Fruit fly (Drosophila melanogaster) whole organism, embryonic: ENCODE results near the gene Arc42.

Experiments
- Atf-2 ChIP-seq: fragments of 200-800 bp; sonication (Bioruptor generic); optimal IDR thresholded peaks from 2 replicates; lab custom pipeline; 2016; ENCODE audit warnings: missing biosample characterization, missing genetic modification characterization
- CG10462 ChIP-seq: fragments of 200-800 bp; sonication (Bioruptor generic); optimal IDR thresholded peaks from 2 replicates; lab custom pipeline; 2016; ENCODE audit warnings: missing biosample characterization, missing genetic modification characterization
- CG12219 ChIP-seq: fragments of 200-800 bp; sonication (Bioruptor generic); optimal IDR thresholded peaks from 3 replicates; lab custom pipeline; 2018; ENCODE audit warnings: missing biosample characterization, mild to moderate bottlenecking, missing genetic modification characterization
- CG12744 ChIP-seq: fragments of 200-800 bp; sonication (Bioruptor generic); optimal IDR thresholded peaks from 2 replicates; lab custom pipeline; 2016; ENCODE audit warnings: missing biosample characterization, missing genetic modification characterization
- CG14441 ChIP-seq: fragments of 200-800 bp; sonication (Bioruptor generic); IDR thresholded peaks from 2 replicates; pipeline ENCODE4 v1.3.6; 2022; ENCODE audit warnings: missing biosample characterization, missing genetic modification characterization
- CG15601 ChIP-seq: fragments of 200-800 bp; sonication (Bioruptor generic); optimal IDR thresholded peaks from 3 replicates; lab custom pipeline; 2019; ENCODE audit warnings: missing biosample characterization, mild to moderate bottlenecking, missing genetic modification characterization, moderate library complexity
- CG1603 ChIP-seq: fragments of 200-800 bp; sonication (Bioruptor generic); optimal IDR thresholded peaks from 2 replicates; lab custom pipeline; 2019; ENCODE audit warnings: missing biosample characterization, mild to moderate bottlenecking, missing genetic modification characterization, moderate library complexity
- CG16815 ChIP-seq: fragments of 200-800 bp; sonication (Bioruptor generic); optimal IDR thresholded peaks from 3 replicates; lab custom pipeline; 2017; ENCODE audit warnings: missing biosample characterization, mild to moderate bottlenecking, missing genetic modification characterization
- CG17568 ChIP-seq: fragments of 200-800 bp; sonication (Bioruptor generic); optimal IDR thresholded peaks from 2 replicates; lab custom pipeline; 2018; ENCODE audit warnings: missing biosample characterization, mild to moderate bottlenecking, missing genetic modification characterization, moderate library complexity
- CG18262 ChIP-seq: fragments of 200-800 bp; optimal IDR thresholded peaks from 3 replicates; lab custom pipeline; 2019; ENCODE audit warnings: missing biosample characterization, mild to moderate bottlenecking, missing genetic modification characterization, moderate library complexity
- CG33557 ChIP-seq: fragments of 200-800 bp; sonication (Bioruptor generic); optimal IDR thresholded peaks from 2 replicates; lab custom pipeline; 2019; ENCODE audit warnings: missing biosample characterization, mild to moderate bottlenecking, missing genetic modification characterization, moderate library complexity
- CG4820 ChIP-seq: fragments of 200-800 bp; sonication (Bioruptor generic); optimal IDR thresholded peaks from 3 replicates; lab custom pipeline; 2016; ENCODE audit warnings: missing biosample characterization, missing genetic modification characterization
- CG6813 ChIP-seq: fragments of 200-800 bp; sonication (Bioruptor generic); optimal IDR thresholded peaks from 2 replicates; lab custom pipeline; 2017; ENCODE audit warnings: missing biosample characterization, missing genetic modification characterization, mild to moderate bottlenecking, moderate library complexity, missing genetic modification reagents
- CG7271 ChIP-seq: fragments of 200-800 bp; sonication (Bioruptor generic); optimal IDR thresholded peaks from 2 replicates; lab custom pipeline; 2018; ENCODE audit warnings: missing biosample characterization, mild to moderate bottlenecking, missing genetic modification characterization, moderate library complexity
- CG7839 ChIP-seq: fragments of 200-800 bp; sonication (Bioruptor generic); optimal IDR thresholded peaks from 3 replicates; lab custom pipeline; 2018; ENCODE audit warnings: missing biosample characterization, mild to moderate bottlenecking, missing genetic modification characterization, moderate library complexity
- CG8089 ChIP-seq: fragments of 200-800 bp; sonication (Bioruptor generic); optimal IDR thresholded peaks from 3 replicates; lab custom pipeline; 2016; ENCODE audit warnings: missing biosample characterization, missing genetic modification characterization
- CG8290 ChIP-seq, 3 experiments: fragments of 200-800 bp; sonication (Bioruptor generic); optimal IDR thresholded peaks; 2 replicates each; lab custom pipeline; 2016 to 2019; ENCODE audit warnings: missing biosample characterization in 3 of 3, missing genetic modification characterization in 3 of 3, mild to moderate bottlenecking in 2 of 3, moderate library complexity in 1 of 3
- CG9215 ChIP-seq: fragments of 200-800 bp; sonication (Bioruptor generic); IDR thresholded peaks from 2 replicates; pipeline ENCODE4 v1.3.6; 2022; ENCODE audit warnings: missing biosample characterization, missing genetic modification characterization
- CG9609 ChIP-seq: fragments of 200-800 bp; sonication (Bioruptor generic); optimal IDR thresholded peaks from 3 replicates; lab custom pipeline; 2016; ENCODE audit warnings: missing biosample characterization, missing genetic modification characterization
- CHES-1-like ChIP-seq: fragments of 200-800 bp; sonication (Bioruptor generic); optimal IDR thresholded peaks from 2 replicates; lab custom pipeline; 2016; ENCODE audit warnings: missing biosample characterization, missing genetic modification characterization
- Camta ChIP-seq: fragments of 200-800 bp; sonication (Bioruptor generic); optimal IDR thresholded peaks from 2 replicates; lab custom pipeline; 2016; ENCODE audit warnings: missing biosample characterization, missing genetic modification characterization
- D ChIP-seq, 2 experiments: fragments of 200-800 bp in 1 of 2; fragments of >200 bp in 1 of 2; sonication (Bioruptor generic) in 1 of 2; optimal IDR thresholded peaks; 2 replicates in 1 of 2; 3 replicates in 1 of 2; lab custom pipeline; 2017; ENCODE audit warnings: mild to moderate bottlenecking in 1 of 2, missing biosample characterization in 1 of 2, missing genetic modification characterization in 1 of 2, missing genetic modification reagents in 1 of 2
- Deaf1 ChIP-seq: fragments of 200-800 bp; optimal IDR thresholded peaks from 3 replicates; lab custom pipeline; 2019; ENCODE audit warnings: missing biosample characterization, mild to moderate bottlenecking, missing genetic modification characterization, moderate library complexity
- E2f2 ChIP-seq: fragments of 200-800 bp; sonication (Bioruptor generic); IDR thresholded peaks from 2 replicates; pipeline ENCODE4 v1.3.6; 2022; ENCODE audit warnings: missing biosample characterization, missing genetic modification characterization
- Eip74EF ChIP-seq, 2 experiments: fragments of 200-800 bp in 1 of 2; fragments of >200 bp in 1 of 2; sonication (Bioruptor generic) in 1 of 2; optimal IDR thresholded peaks; 2 replicates each; lab custom pipeline; 2017 to 2019; ENCODE audit warnings: missing biosample characterization in 2 of 2, missing genetic modification characterization in 2 of 2, mild to moderate bottlenecking in 1 of 2, moderate library complexity in 1 of 2
- Elba2 ChIP-seq: fragments of 200-800 bp; sonication (Bioruptor generic); optimal IDR thresholded peaks from 3 replicates; lab custom pipeline; 2016; ENCODE audit warnings: missing biosample characterization, missing genetic modification characterization
- Fer3 ChIP-seq: fragments of 200-800 bp; sonication (Bioruptor generic); optimal IDR thresholded peaks from 2 replicates; lab custom pipeline; 2018; ENCODE audit warnings: missing biosample characterization, mild to moderate bottlenecking, missing genetic modification characterization, moderate library complexity
- Gug ChIP-seq: fragments of 200-800 bp; sonication (Bioruptor generic); IDR thresholded peaks from 4 replicates; pipeline ENCODE4 v1.3.6; 2022; ENCODE audit warnings: missing biosample characterization, missing genetic modification characterization
- Hand ChIP-seq: fragments of 200-800 bp; sonication (Bioruptor generic); optimal IDR thresholded peaks from 2 replicates; lab custom pipeline; 2017; ENCODE audit warnings: mild to moderate bottlenecking, missing biosample characterization, missing genetic modification reagents, missing genetic modification characterization
- Hey ChIP-seq: fragments of 200-800 bp; sonication (Bioruptor generic); optimal IDR thresholded peaks from 3 replicates; lab custom pipeline; 2018; ENCODE audit warnings: missing biosample characterization, mild to moderate bottlenecking, missing genetic modification characterization
- HmgZ ChIP-seq: fragments of 200-800 bp; sonication (Bioruptor generic); optimal IDR thresholded peaks from 2 replicates; lab custom pipeline; 2018; ENCODE audit warnings: missing biosample characterization, mild to moderate bottlenecking, missing genetic modification characterization
- Mes4 ChIP-seq: fragments of 200-800 bp; sonication (Bioruptor generic); optimal IDR thresholded peaks from 2 replicates; lab custom pipeline; 2016; ENCODE audit warnings: missing biosample characterization, missing genetic modification characterization
- NC2α ChIP-seq: fragments of 200-800 bp; sonication (Bioruptor generic); optimal IDR thresholded peaks from 2 replicates; lab custom pipeline; 2016; ENCODE audit warnings: missing biosample characterization, missing genetic modification characterization
- Neu2 ChIP-seq: fragments of 200-800 bp; sonication (Bioruptor generic); optimal IDR thresholded peaks from 3 replicates; lab custom pipeline; 2016; ENCODE audit warnings: missing biosample characterization, missing genetic modification characterization, borderline replicate concordance
- Optix ChIP-seq: fragments of 200-800 bp; sonication (Bioruptor generic); IDR thresholded peaks from 3 replicates; pipeline ENCODE4 v1.3.6; 2022; ENCODE audit warnings: missing biosample characterization, missing genetic modification characterization
- Usf ChIP-seq: fragments of 200-800 bp; sonication (Bioruptor generic); optimal IDR thresholded peaks from 2 replicates; lab custom pipeline; 2017; ENCODE audit warnings: missing genotype, missing biosample characterization, missing genetic modification characterization
- cg ChIP-seq: fragments of 200-800 bp; sonication (Bioruptor generic); optimal IDR thresholded peaks from 3 replicates; lab custom pipeline; 2019; ENCODE audit warnings: missing biosample characterization, mild to moderate bottlenecking, missing genetic modification characterization, moderate library complexity
- croc ChIP-seq: fragments of 200-800 bp; sonication (Bioruptor generic); conservative IDR thresholded peaks from 3 replicates; pipeline ENCODE4 v1.3.6; 2022; ENCODE audit warnings: missing biosample characterization, missing genetic modification characterization
- dan ChIP-seq: fragments of 200-800 bp; sonication (Bioruptor generic); IDR thresholded peaks from 2 replicates; pipeline ENCODE4 v1.3.6; 2022; ENCODE audit warnings: missing biosample characterization, missing genetic modification characterization
- kni ChIP-seq: fragments of 200-800 bp; sonication (Bioruptor generic); optimal IDR thresholded peaks from 3 replicates; lab custom pipeline; 2017; ENCODE audit warnings: mild to moderate bottlenecking, missing biosample characterization, missing genetic modification reagents, missing genetic modification characterization
- peb ChIP-seq: fragments of 200-800 bp; sonication (Bioruptor generic); IDR thresholded peaks from 2 replicates; pipeline ENCODE4 v1.3.6; 2022; ENCODE audit warnings: missing biosample characterization, missing genetic modification characterization
- pho ChIP-seq: fragments of 200-800 bp; sonication (Bioruptor generic); optimal IDR thresholded peaks from 2 replicates; lab custom pipeline; 2016; ENCODE audit warnings: missing biosample characterization, missing genetic modification characterization
- pita ChIP-seq: fragments of 200-800 bp; sonication (Bioruptor generic); optimal IDR thresholded peaks from 2 replicates; lab custom pipeline; 2017; ENCODE audit warnings: missing biosample characterization, mild to moderate bottlenecking, missing genetic modification characterization
- salm ChIP-seq: fragments of 200-800 bp; sonication (Bioruptor generic); optimal IDR thresholded peaks from 2 replicates; lab custom pipeline; 2018; ENCODE audit warnings: missing biosample characterization, mild to moderate bottlenecking, missing genetic modification characterization
- sens ChIP-seq: fragments of 200-800 bp; sonication (Bioruptor generic); peaks from one replicate; lab custom pipeline; 2016; ENCODE audit warnings: missing biosample characterization, missing genetic modification characterization
- slbo ChIP-seq: fragments of 200-800 bp; sonication (Bioruptor generic); IDR thresholded peaks from 2 replicates; pipeline ENCODE4 v1.3.6; 2022; ENCODE audit warnings: missing biosample characterization, missing genetic modification characterization
- unpg ChIP-seq: fragments of 200-800 bp; sonication (Bioruptor generic); optimal IDR thresholded peaks from 3 replicates; lab custom pipeline; 2018; ENCODE audit warnings: missing biosample characterization, mild to moderate bottlenecking, missing genetic modification characterization, moderate library complexity
- vnd ChIP-seq: fragments of 200-800 bp; sonication (Bioruptor generic); IDR thresholded peaks from 3 replicates; pipeline ENCODE4 v1.3.6; 2022; ENCODE audit warnings: missing biosample characterization, missing genetic modification characterization; ENCODE audit not compliant: partially characterized antibody
- wdn ChIP-seq: fragments of 200-800 bp; sonication (Bioruptor generic); IDR thresholded peaks from 2 replicates; pipeline ENCODE4 v1.3.6; 2022; ENCODE audit warnings: missing biosample characterization, missing genetic modification characterization

Arc42 gene

dm6 chr3R:19889603-19890187 is 12.2 kb downstream of the Arc42 start (continued):
- TF ChIP-seq Neu2 (GFP tag; lab: Kevin White, UChicago) = no peak
- TF ChIP-seq CG10462 (GFP tag; lab: Kevin White, UChicago) = no peak
- TF ChIP-seq HmgZ = peak; percentile 48
- no peak for TF ChIP-seq D (optimal IDR thresholded peaks at IDR 0.05; lab: Kevin White, UChicago)
- TF ChIP-seq D (GFP tag; optimal IDR thresholded peaks at IDR 0.05; lab: Kevin White, UChicago) = peak; percentile 67
- peak; percentile 69 for TF ChIP-seq CG9215 (GFP tag; lab: Robert Waterston, UW)
- TF ChIP-seq CG15601 (tag; lab: Kevin White, UChicago) = peak; percentile 13
- TF ChIP-seq pita (GFP tag; lab: Kevin White, UChicago) = no peak
- TF ChIP-seq vnd (GFP tag; lab: Robert Waterston, UW) = no peak
- TF ChIP-seq peb (GFP tag; lab: Robert Waterston, UW) = 0 out of 2 replicates have a peak, but pooled peaks have one; percentile 36
- TF ChIP-seq unpg = peak; percentile 74
- no peak for TF ChIP-seq dan (GFP tag; lab: Robert Waterston, UW)
- TF ChIP-seq Hand (GFP tag; lab: Kevin White, UChicago) = no peak
- TF ChIP-seq croc (GFP tag; lab: Robert Waterston, UW) = no peak; the same call in 2 of the 3 replicates
- peak; percentile 46; the same call in 1 of the 4 replicates for TF ChIP-seq Gug
- no peak for TF ChIP-seq CG1603
- TF ChIP-seq Deaf1 (tag; lab: Kevin White, UChicago) = peak; percentile 66
- TF ChIP-seq Mes4 (GFP tag; lab: Kevin White, UChicago) = no peak
- peak; percentile 89 for TF ChIP-seq CG7839 (tag; lab: Kevin White, UChicago)
- no peak for TF ChIP-seq Camta (GFP tag; lab: Kevin White, UChicago)
- peak; percentile 47 for TF ChIP-seq sens (GFP tag; lab: Kevin White, UChicago)
- peak; percentile 46; the same call in 1 of the 2 replicates for TF ChIP-seq E2f2 (GFP tag; lab: Robert Waterston, UW)
- TF ChIP-seq salm (tag; lab: Kevin White, UChicago) = peak; percentile 53
- 0 out of 2 replicates have a peak, but pooled peaks have one; percentile 30 for TF ChIP-seq wdn
- peak; percentile 64 for TF ChIP-seq CG18262 (tag; lab: Kevin White, UChicago)
- TF ChIP-seq CG12744 = no peak
- TF ChIP-seq CG9609 (GFP tag; lab: Kevin White, UChicago) = peak; percentile 2
- TF ChIP-seq Optix (GFP tag; lab: Robert Waterston, UW) = no peak
- peak; percentile 86 for TF ChIP-seq Fer3 (tag; lab: Kevin White, UChicago)
- no peak for TF ChIP-seq pho (GFP tag; lab: Kevin White, UChicago)
- no peak for TF ChIP-seq CG8290 (GFP tag; optimal IDR thresholded peaks at IDR 0.05; lab: Kevin White, UChicago)
- TF ChIP-seq CG8290 (tag; optimal IDR thresholded peaks at IDR 0.05; lab: Kevin White, UChicago) = peak in 1 of 2 experiments; percentile 49
- peak; percentile 41 for TF ChIP-seq Usf (GFP tag; lab: Kevin White, UChicago)
- peak in 1 of 2 experiments; percentile 76 for TF ChIP-seq Eip74EF (GFP tag; optimal IDR thresholded peaks at IDR 0.05; lab: Kevin White, UChicago)
- TF ChIP-seq CG4820 (GFP tag; lab: Kevin White, UChicago) = peak; percentile 48
- TF ChIP-seq CG14441 (GFP tag; lab: Robert Waterston, UW) = peak; percentile 50
- TF ChIP-seq CG12219 = peak; percentile 46
- no peak for TF ChIP-seq NC2α (GFP tag; lab: Kevin White, UChicago)
- no peak for TF ChIP-seq CG7271 (tag; lab: Kevin White, UChicago)
- no peak for TF ChIP-seq CG17568
- peak; percentile 74 for TF ChIP-seq CG6813 (GFP tag; lab: Kevin White, UChicago)
- TF ChIP-seq cg (GFP tag; lab: Kevin White, UChicago) = peak; percentile 81
- TF ChIP-seq Elba2 (GFP tag; lab: Kevin White, UChicago) = no peak
- peak; percentile 78 for TF ChIP-seq slbo (GFP tag; lab: Robert Waterston, UW)
- no peak for TF ChIP-seq CHES-1-like (GFP tag; lab: Kevin White, UChicago)
- TF ChIP-seq CG16815 (GFP tag; lab: Kevin White, UChicago) = peak; percentile 47
- TF ChIP-seq CG8089 (GFP tag; lab: Kevin White, UChicago) = no peak
- TF ChIP-seq Atf-2 (GFP tag; lab: Kevin White, UChicago) = no peak
- TF ChIP-seq Hey (tag; lab: Kevin White, UChicago) = no peak
- TF ChIP-seq CG33557 (GFP tag; lab: Kevin White, UChicago) = no peak
- TF ChIP-seq kni (GFP tag; lab: Kevin White, UChicago) = no peak
